Fruit fly (Drosophila melanogaster) whole organism, embryonic: ENCODE results near the gene ghi.
A peak's percentile ranks its signal among the peaks of the same experiment; 100 is the strongest.

Experiments used
- BtbVII ChIP-seq: fragments of 200-800 bp; sonication (Bioruptor generic); optimal IDR thresholded peaks from 3 replicates; lab custom pipeline; 2017; ENCODE audit warnings: missing biosample characterization, mild to moderate bottlenecking, missing genetic modification characterization
- Bteb2 ChIP-seq: fragments of 200-800 bp; sonication (Bioruptor generic); optimal IDR thresholded peaks from 2 replicates; lab custom pipeline; 2016; ENCODE audit warnings: missing biosample characterization, missing genetic modification characterization
- CG10431 ChIP-seq: fragments of 200-800 bp; sonication (Bioruptor generic); optimal IDR thresholded peaks from 3 replicates; lab custom pipeline; 2018; ENCODE audit warnings: missing biosample characterization, mild to moderate bottlenecking, missing genetic modification characterization
- CG10565 ChIP-seq: fragments of 200-800 bp; sonication (Bioruptor generic); optimal IDR thresholded peaks from 3 replicates; lab custom pipeline; 2016; ENCODE audit warnings: missing biosample characterization, mild to moderate bottlenecking, missing genetic modification characterization
- CG11723 ChIP-seq: fragments of 200-800 bp; sonication (Bioruptor generic); optimal IDR thresholded peaks from 2 replicates; lab custom pipeline; 2017; ENCODE audit warnings: missing biosample characterization, mild to moderate bottlenecking, missing genetic modification characterization
- CG12104 ChIP-seq: fragments of 200-800 bp; sonication (Bioruptor generic); optimal IDR thresholded peaks from 3 replicates; lab custom pipeline; 2016; ENCODE audit warnings: missing biosample characterization, missing genetic modification characterization
- CG12942 ChIP-seq: fragments of 200-800 bp; sonication (Bioruptor generic); optimal IDR thresholded peaks from 3 replicates; lab custom pipeline; 2016; ENCODE audit warnings: missing biosample characterization, missing genetic modification characterization
- CG14014 ChIP-seq: fragments of 200-800 bp; sonication (Bioruptor generic); IDR thresholded peaks from 2 replicates; pipeline ENCODE4 v1.3.6; 2022; ENCODE audit warnings: missing biosample characterization, missing genetic modification characterization
- CG16815 ChIP-seq: fragments of 200-800 bp; sonication (Bioruptor generic); optimal IDR thresholded peaks from 3 replicates; lab custom pipeline; 2017; ENCODE audit warnings: missing biosample characterization, mild to moderate bottlenecking, missing genetic modification characterization
- CG16863 ChIP-seq: fragments of 200-800 bp; sonication (Bioruptor generic); optimal IDR thresholded peaks from 3 replicates; lab custom pipeline; 2016; ENCODE audit warnings: missing biosample characterization, missing genetic modification characterization
- CG17186 ChIP-seq: fragments of 200-800 bp; sonication (Bioruptor generic); optimal IDR thresholded peaks from 3 replicates; lab custom pipeline; 2017; ENCODE audit warnings: missing biosample characterization, missing genetic modification reagents, missing genetic modification characterization
- CG1832 ChIP-seq: fragments of 200-800 bp; sonication (Bioruptor generic); optimal IDR thresholded peaks from 2 replicates; lab custom pipeline; 2017; ENCODE audit warnings: missing biosample characterization, mild to moderate bottlenecking, missing genetic modification characterization, inconsistent platforms
- CG31224 ChIP-seq: fragments of 200-800 bp; sonication (Bioruptor generic); IDR thresholded peaks from 2 replicates; pipeline ENCODE4 v1.3.6; 2022; ENCODE audit warnings: missing biosample characterization, missing genetic modification characterization
- CG7357 ChIP-seq: fragments of 200-800 bp; sonication (Bioruptor generic); IDR thresholded peaks from 3 replicates; pipeline ENCODE4 v1.3.6; 2022; ENCODE audit warnings: missing biosample characterization, missing genetic modification characterization
- CG8281 ChIP-seq: fragments of 200-800 bp; sonication (Bioruptor generic); optimal IDR thresholded peaks from 2 replicates; lab custom pipeline; 2018; ENCODE audit warnings: missing biosample characterization, mild to moderate bottlenecking, missing genetic modification characterization, moderate library complexity
- CG9876 ChIP-seq: fragments of 200-800 bp; sonication (Bioruptor generic); optimal IDR thresholded peaks from 2 replicates; lab custom pipeline; 2016; ENCODE audit warnings: missing biosample characterization, missing genetic modification characterization
- CTCF ChIP-seq: fragments of 200-800 bp; sonication (Bioruptor generic); optimal IDR thresholded peaks from 2 replicates; lab custom pipeline; 2017; ENCODE audit warnings: missing biosample characterization, mild to moderate bottlenecking, missing genetic modification characterization, moderate library complexity
- Dip3 ChIP-seq: fragments of 200-800 bp; sonication (Bioruptor generic); optimal IDR thresholded peaks from 3 replicates; lab custom pipeline; 2016; ENCODE audit warnings: missing biosample characterization, missing genetic modification characterization
- Dll ChIP-seq: fragments of 200-800 bp; sonication (Bioruptor generic); IDR thresholded peaks from 4 replicates; pipeline ENCODE4 v1.3.6; 2022; ENCODE audit warnings: missing biosample characterization, missing genetic modification characterization; ENCODE audit not compliant: partially characterized antibody
- Dref ChIP-seq: fragments of 200-800 bp; sonication (Bioruptor generic); IDR thresholded peaks from 2 replicates; pipeline ENCODE4 v1.3.6; 2022; ENCODE audit warnings: missing biosample characterization, missing genetic modification characterization
- HLH4C ChIP-seq: fragments of 200-800 bp; sonication (Bioruptor generic); IDR thresholded peaks from 3 replicates; pipeline ENCODE4 v1.3.6; 2022; ENCODE audit warnings: missing biosample characterization, missing genetic modification characterization; ENCODE audit not compliant: partially characterized antibody
- Hr3 ChIP-seq: fragments of 200-800 bp; sonication (Bioruptor generic); optimal IDR thresholded peaks from 3 replicates; lab custom pipeline; 2016; ENCODE audit warnings: missing biosample characterization, missing genetic modification characterization
- Jarid2 ChIP-seq: fragments of 200-800 bp; sonication (Bioruptor generic); optimal IDR thresholded peaks from 3 replicates; lab custom pipeline; 2017; ENCODE audit warnings: mild to moderate bottlenecking, missing biosample characterization, missing genetic modification reagents, missing genetic modification characterization
- Mes4 ChIP-seq: fragments of 200-800 bp; sonication (Bioruptor generic); optimal IDR thresholded peaks from 2 replicates; lab custom pipeline; 2016; ENCODE audit warnings: missing biosample characterization, missing genetic modification characterization
- Myb ChIP-seq: fragments of 200-800 bp; sonication (Bioruptor generic); optimal IDR thresholded peaks from 2 replicates; lab custom pipeline; 2016; ENCODE audit warnings: missing biosample characterization, missing genetic modification characterization
- PHDP ChIP-seq: fragments of 200-800 bp; sonication (Bioruptor generic); optimal IDR thresholded peaks from 3 replicates; lab custom pipeline; 2018; ENCODE audit warnings: missing biosample characterization, mild to moderate bottlenecking, missing genetic modification characterization, moderate library complexity
- Poxn ChIP-seq: fragments of 200-800 bp; sonication (Bioruptor generic); IDR thresholded peaks from 2 replicates; pipeline ENCODE4 v1.3.6; 2022; ENCODE audit warnings: missing biosample characterization, missing genetic modification characterization
- Rfx ChIP-seq: fragments of 200-800 bp; sonication (Bioruptor generic); IDR thresholded peaks from 2 replicates; pipeline ENCODE4 v1.3.6; 2022; ENCODE audit warnings: missing biosample characterization, missing genetic modification characterization
- Ssrp ChIP-seq: fragments of 200-800 bp; sonication (Bioruptor generic); optimal IDR thresholded peaks from 2 replicates; lab custom pipeline; 2018; ENCODE audit warnings: missing biosample characterization, mild to moderate bottlenecking, missing genetic modification characterization, moderate library complexity
- Taf1 ChIP-seq: fragments of 200-800 bp; sonication (Bioruptor generic); IDR thresholded peaks from 2 replicates; pipeline ENCODE4 v1.3.6; 2022; ENCODE audit warnings: missing biosample characterization, missing genetic modification characterization
- ap ChIP-seq: fragments of 200-800 bp; sonication (Bioruptor generic); IDR thresholded peaks from 2 replicates; pipeline ENCODE4 v1.3.6; 2022; ENCODE audit warnings: missing biosample characterization, missing genetic modification characterization
- az2 ChIP-seq: fragments of 200-800 bp; sonication (Bioruptor generic); optimal IDR thresholded peaks from 3 replicates; lab custom pipeline; 2016; ENCODE audit warnings: missing biosample characterization, missing genetic modification characterization
- crc ChIP-seq: fragments of 200-800 bp; sonication (Bioruptor generic); optimal IDR thresholded peaks from 2 replicates; lab custom pipeline; 2016; ENCODE audit warnings: missing biosample characterization, missing genetic modification characterization
- dpn ChIP-seq, 2 experiments: fragments of 200-800 bp; sonication (Bioruptor generic); optimal IDR thresholded peaks; 3 replicates each; lab custom pipeline; 2016; ENCODE audit warnings: missing biosample characterization in 2 of 2, missing genetic modification characterization in 2 of 2
- eve ChIP-seq, 2 experiments: fragments of >200 bp; optimal IDR thresholded peaks; 2 replicates each; lab custom pipeline; 2017; ENCODE audit warnings: missing biosample characterization in 2 of 2, missing genetic modification characterization in 2 of 2
- ftz-f1 ChIP-seq: fragments of 200-800 bp; sonication (Bioruptor generic); optimal IDR thresholded peaks from 2 replicates; lab custom pipeline; 2016; ENCODE audit warnings: missing biosample characterization, missing genetic modification characterization
- gcm ChIP-seq: fragments of 200-800 bp; sonication (Bioruptor generic); optimal IDR thresholded peaks from 2 replicates; lab custom pipeline; 2019; ENCODE audit warnings: missing biosample characterization, mild to moderate bottlenecking, missing genetic modification characterization, moderate library complexity
- grn ChIP-seq: fragments of 200-800 bp; sonication (Bioruptor generic); optimal IDR thresholded peaks from 3 replicates; lab custom pipeline; 2017; ENCODE audit warnings: missing biosample characterization, missing genetic modification characterization
- gt ChIP-seq: fragments of 200-800 bp; sonication (Bioruptor generic); IDR thresholded peaks from 2 replicates; pipeline ENCODE4 v1.3.6; 2022; ENCODE audit warnings: missing biosample characterization, missing genetic modification characterization
- inv ChIP-seq: fragments of 200-800 bp; sonication (Bioruptor generic); IDR thresholded peaks from 2 replicates; pipeline ENCODE4 v1.3.6; 2022; ENCODE audit warnings: missing biosample characterization, missing genetic modification characterization; ENCODE audit not compliant: partially characterized antibody
- jigr1 ChIP-seq: fragments of 200-800 bp; sonication (Bioruptor generic); IDR thresholded peaks from 3 replicates; pipeline ENCODE4 v1.3.6; 2022; ENCODE audit warnings: missing biosample characterization, missing genetic modification characterization
- klu ChIP-seq: fragments of 200-800 bp; sonication (Bioruptor generic); IDR thresholded peaks from 2 replicates; pipeline ENCODE4 v1.3.6; 2022; ENCODE audit warnings: missing biosample characterization, missing genetic modification characterization
- lov ChIP-seq, 2 experiments: fragments of 200-800 bp in 1 of 2; fragments of >200 bp in 1 of 2; sonication (Bioruptor generic) in 1 of 2; IDR thresholded peaks in 1 of 2; optimal IDR thresholded peaks in 1 of 2; 2 replicates in 1 of 2; 3 replicates in 1 of 2; pipeline versions ENCODE4 v1.3.6 to Lab custom; 2017 to 2022; ENCODE audit warnings: missing biosample characterization in 1 of 2, missing genetic modification characterization in 1 of 2
- luna ChIP-seq: fragments of 200-800 bp; sonication (Bioruptor generic); optimal IDR thresholded peaks from 2 replicates; lab custom pipeline; 2016; ENCODE audit warnings: missing biosample characterization, missing genetic modification characterization
- mam ChIP-seq: fragments of 200-800 bp; sonication (Bioruptor generic); optimal IDR thresholded peaks from 3 replicates; lab custom pipeline; 2016; ENCODE audit warnings: missing biosample characterization, missing genetic modification characterization
- nau ChIP-seq: fragments of 200-800 bp; sonication (Bioruptor generic); optimal IDR thresholded peaks from 3 replicates; lab custom pipeline; 2017; ENCODE audit warnings: missing biosample characterization, mild to moderate bottlenecking, missing genetic modification characterization, missing genetic modification reagents
- onecut ChIP-seq: fragments of 200-800 bp; sonication (Bioruptor generic); IDR thresholded peaks from 2 replicates; pipeline ENCODE4 v1.3.6; 2022; ENCODE audit warnings: missing biosample characterization, missing genetic modification characterization
- slou ChIP-seq: fragments of 200-800 bp; sonication (Bioruptor generic); optimal IDR thresholded peaks from 3 replicates; lab custom pipeline; 2016; ENCODE audit warnings: missing biosample characterization, missing genetic modification characterization
- ssp ChIP-seq: fragments of 200-800 bp; sonication (Bioruptor generic); IDR thresholded peaks from 2 replicates; pipeline ENCODE4 v1.3.6; 2022; ENCODE audit warnings: missing biosample characterization, missing genetic modification characterization
- sug ChIP-seq: fragments of 200-800 bp; optimal IDR thresholded peaks from 2 replicates; lab custom pipeline; 2019; ENCODE audit warnings: missing biosample characterization, mild to moderate bottlenecking, missing genetic modification characterization, moderate library complexity
- tgo ChIP-seq: fragments of 200-800 bp; sonication (Bioruptor generic); IDR thresholded peaks from 3 replicates; pipeline ENCODE4 v1.3.6; 2022; ENCODE audit warnings: missing biosample characterization, missing genetic modification characterization
- wek ChIP-seq: fragments of 200-800 bp; sonication (Bioruptor generic); optimal IDR thresholded peaks from 3 replicates; lab custom pipeline; 2018; ENCODE audit warnings: missing biosample characterization, mild to moderate bottlenecking, missing genetic modification characterization, moderate library complexity
- wor ChIP-seq: fragments of 200-800 bp; sonication (Bioruptor generic); IDR thresholded peaks from 2 replicates; pipeline ENCODE4 v1.3.6; 2022; ENCODE audit warnings: missing biosample characterization, missing genetic modification characterization

ghi gene

DNA sequence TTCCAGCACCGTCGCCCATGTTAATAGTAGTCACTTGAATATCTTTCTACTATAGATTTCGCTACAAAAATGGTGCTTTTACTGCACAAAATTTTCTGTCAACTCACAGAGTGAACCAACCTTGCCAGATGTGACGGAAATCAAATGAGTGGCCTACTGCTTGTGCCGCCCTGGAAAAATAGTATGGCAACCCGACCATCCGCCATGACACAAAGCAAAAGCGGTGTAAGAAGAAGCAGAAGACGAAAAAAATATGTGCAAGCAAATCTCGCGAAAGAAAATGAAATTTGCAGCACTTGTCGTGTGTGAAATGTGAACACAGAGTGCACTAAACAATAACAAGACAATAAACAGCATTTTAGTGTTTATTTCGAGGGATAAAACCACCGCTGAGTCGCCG lies 25.2 kb downstream of the ghi start, which contains the start of the genes Uch-L5 and Jarid2 (continued):
- no peak for TF ChIP-seq CG12104
- 0 out of 4 replicates have a peak, but pooled peaks have one; percentile 24 for TF ChIP-seq Dll (GFP tag; lab: Robert Waterston, UW)
- TF ChIP-seq CG10431 (GFP tag; lab: Kevin White, UChicago) = no peak
- TF ChIP-seq nau = no peak
- no peak for TF ChIP-seq Hr3 (GFP tag; lab: Kevin White, UChicago)
- peak; percentile 78 for TF ChIP-seq Rfx (GFP tag; lab: Robert Waterston, UW)
- TF ChIP-seq CG17186 = peak; percentile 75
- TF ChIP-seq slou (GFP tag; lab: Kevin White, UChicago) = no peak
- TF ChIP-seq CG14014 = no peak
- no peak for TF ChIP-seq BtbVII
- peak; percentile 76 for TF ChIP-seq mam (GFP tag; lab: Kevin White, UChicago)
- TF ChIP-seq CG11723 = no peak
- no peak for TF ChIP-seq PHDP (tag; lab: Kevin White, UChicago)
- TF ChIP-seq Myb (GFP tag; lab: Kevin White, UChicago) = peak; percentile 63
- TF ChIP-seq CG16815 (GFP tag; lab: Kevin White, UChicago) = no peak
- no peak for TF ChIP-seq Ssrp (tag; lab: Kevin White, UChicago)
- TF ChIP-seq Mes4 (GFP tag; lab: Kevin White, UChicago) = peak; percentile 14
- no peak for TF ChIP-seq ftz-f1
- no peak for TF ChIP-seq wor (GFP tag; lab: Robert Waterston, UW)
- TF ChIP-seq onecut = peak; percentile 31
- TF ChIP-seq lov (optimal IDR thresholded peaks at IDR 0.05; lab: Kevin White, UChicago) = no peak
- no peak for TF ChIP-seq lov (GFP tag; IDR thresholded peaks at IDR 0.05; lab: Robert Waterston, UW)
- peak; percentile 43 for TF ChIP-seq CG12942 (GFP tag; lab: Kevin White, UChicago)
- TF ChIP-seq gt (GFP tag; lab: Robert Waterston, UW) = no peak
- TF ChIP-seq CG16863 (GFP tag; lab: Kevin White, UChicago) = peak; percentile 43
- peak; percentile 41; the same call in 1 of the 2 replicates for TF ChIP-seq inv
- TF ChIP-seq sug = peak; percentile 46
- no peak for TF ChIP-seq klu (GFP tag; lab: Robert Waterston, UW)
- no peak for TF ChIP-seq CG10565 (GFP tag; lab: Kevin White, UChicago)
- TF ChIP-seq jigr1 (GFP tag; lab: Robert Waterston, UW) = no peak
- peak; percentile 33 to 57 for TF ChIP-seq dpn (GFP tag; optimal IDR thresholded peaks at IDR 0.05; lab: Kevin White, UChicago)
- TF ChIP-seq Taf1 = no peak
- TF ChIP-seq Dip3 (GFP tag; lab: Kevin White, UChicago) = peak; percentile 29
- peak; percentile 48 for TF ChIP-seq Dref
- no peak for TF ChIP-seq Poxn
- TF ChIP-seq Jarid2 (GFP tag; lab: Kevin White, UChicago) = no peak
- TF ChIP-seq CG7357 (GFP tag; lab: Robert Waterston, UW) = no peak
- no peak for TF ChIP-seq tgo (GFP tag; lab: Robert Waterston, UW)
- TF ChIP-seq crc = peak; percentile 39
- no peak for TF ChIP-seq CG1832 (GFP tag; lab: Kevin White, UChicago)
- peak; percentile 59 for TF ChIP-seq CTCF (GFP tag; lab: Kevin White, UChicago)
- no peak for TF ChIP-seq CG31224 (GFP tag; lab: Robert Waterston, UW)
- no peak for TF ChIP-seq Bteb2 (GFP tag; lab: Kevin White, UChicago)
- no peak for TF ChIP-seq HLH4C (GFP tag; lab: Robert Waterston, UW)
- no peak for TF ChIP-seq grn
- TF ChIP-seq CG9876 (GFP tag; lab: Kevin White, UChicago) = peak; percentile 9
- TF ChIP-seq ssp = no peak
- TF ChIP-seq ap (GFP tag; lab: Robert Waterston, UW) = no peak
- peak; percentile 17 for TF ChIP-seq gcm (GFP tag; lab: Kevin White, UChicago)
- no peak for TF ChIP-seq eve (GFP tag; optimal IDR thresholded peaks at IDR 0.05; lab: Kevin White, UChicago)
- TF ChIP-seq az2 (GFP tag; lab: Kevin White, UChicago) = peak; percentile 28
- no peak for TF ChIP-seq luna (GFP tag; lab: Kevin White, UChicago)
- no peak for TF ChIP-seq CG8281 (tag; lab: Kevin White, UChicago)
- TF ChIP-seq wek = peak; percentile 49
